Worm (Caenorhabditis elegans) whole organism, L4/young adult: ENCODE measurements around the gene spat-2.

Source experiments
- W03F9.2 ChIP-seq: fragments of 150-350 bp; optimal IDR thresholded peaks from 2 replicates; lab custom pipeline; 2014; ENCODE audit warnings: missing biosample characterization, missing genetic modification characterization
- him-1 ChIP-seq: sonication (generic microtip); optimal IDR thresholded peaks from 2 replicates; lab custom pipeline; 2016; ENCODE audit warnings: missing genotype, missing genetic modification reagents, missing genetic modification characterization, missing compliant biosample characterization

- no peak for TF ChIP-seq him-1 (tag; lab: Kevin White, UChicago)
- no peak for TF ChIP-seq W03F9.2 (tag; lab: Kevin White, UChicago)
These were observed 3.9 kb upstream of the spat-2 start, which contains the start of gene Y48A6B.9 for ce11 chrIII:11032872-11033271.
